Worm (Caenorhabditis elegans) whole organism, early embryonic: ENCODE data around the gene ivph-3.

Experiments
- B0310.2 ChIP-seq: sonication (generic microtip); optimal IDR thresholded peaks from 2 replicates; lab custom pipeline; 2016; ENCODE audit warnings: mild to moderate bottlenecking, missing genetic modification characterization, missing compliant biosample characterization
- F13C5.2 ChIP-seq: sonication (generic microtip); optimal IDR thresholded peaks from 2 replicates; lab custom pipeline; 2017; ENCODE audit warnings: mild to moderate bottlenecking, missing genetic modification characterization, inconsistent platforms, missing compliant biosample characterization
- aly-1 ChIP-seq: sonication (generic microtip); optimal IDR thresholded peaks from 2 replicates; lab custom pipeline; 2016; ENCODE audit warnings: missing genetic modification characterization, missing compliant biosample characterization
- ama-1 ChIP-seq: fragments of 150-350 bp; optimal IDR thresholded peaks from 2 replicates; lab custom pipeline; 2014
- ceh-13 ChIP-seq: fragments of 200-800 bp; sonication (Bioruptor generic); optimal IDR thresholded peaks from 2 replicates; lab custom pipeline; 2018; ENCODE audit warnings: mild to moderate bottlenecking, missing genetic modification characterization, missing compliant biosample characterization
- ceh-36 ChIP-seq: sonication (generic microtip); optimal IDR thresholded peaks from 2 replicates; lab custom pipeline; 2016; ENCODE audit warnings: missing genetic modification characterization, inconsistent platforms, missing compliant biosample characterization
- ets-7 ChIP-seq: sonication (generic microtip); optimal IDR thresholded peaks from 2 replicates; lab custom pipeline; 2016; ENCODE audit warnings: missing genotype, missing genetic modification characterization, missing compliant biosample characterization
- flt-1 ChIP-seq: fragments of 200-800 bp; sonication (Bioruptor generic); IDR thresholded peaks from 2 replicates; pipeline ENCODE4 v1.3.6; 2022; ENCODE audit warnings: missing genetic modification characterization, missing compliant biosample characterization
- hmbx-1 ChIP-seq: sonication (generic microtip); optimal IDR thresholded peaks from 2 replicates; lab custom pipeline; 2016; ENCODE audit warnings: mild to moderate bottlenecking, missing genetic modification characterization, missing compliant biosample characterization
- hmg-4 ChIP-seq: fragments of 200-800 bp; sonication (Bioruptor generic); optimal IDR thresholded peaks from 2 replicates; lab custom pipeline; 2018; ENCODE audit warnings: mild to moderate bottlenecking, missing genetic modification characterization, missing compliant biosample characterization
- hnd-1 ChIP-seq: sonication (generic microtip); optimal IDR thresholded peaks from 2 replicates; lab custom pipeline; 2016; ENCODE audit warnings: missing genetic modification characterization, missing compliant biosample characterization
- pes-1 ChIP-seq: fragments of 200-800 bp; sonication (Bioruptor generic); IDR thresholded peaks from 2 replicates; pipeline ENCODE4 v1.3.6; 2022; ENCODE audit warnings: missing genetic modification reagents, missing genetic modification characterization, missing compliant biosample characterization
- scrt-1 ChIP-seq: fragments of 200-800 bp; sonication (Bioruptor generic); IDR thresholded peaks from 2 replicates; pipeline ENCODE4 v1.3.6; 2022; ENCODE audit warnings: missing genetic modification characterization, missing compliant biosample characterization
- sea-1 ChIP-seq: fragments of 200-800 bp; sonication (Bioruptor generic); conservative IDR thresholded peaks from 2 replicates; pipeline ENCODE4 v1.3.6; 2022; ENCODE audit warnings: missing genetic modification characterization, missing compliant biosample characterization
- tbx-11 ChIP-seq: fragments of 200-800 bp; sonication (Bioruptor generic); IDR thresholded peaks from 2 replicates; pipeline ENCODE4 v1.3.6; 2022; ENCODE audit warnings: missing genetic modification characterization, missing compliant biosample characterization
- tbx-37 ChIP-seq: fragments of 200-800 bp; sonication (Bioruptor generic); conservative IDR thresholded peaks from 2 replicates; pipeline ENCODE4 v1.3.6; 2022; ENCODE audit warnings: missing genetic modification reagents, missing genetic modification characterization, missing compliant biosample characterization
- tra-4 ChIP-seq: sonication (generic microtip); optimal IDR thresholded peaks from 2 replicates; lab custom pipeline; 2017; ENCODE audit warnings: missing genetic modification characterization, missing compliant biosample characterization

ivph-3 gene

DNA sequence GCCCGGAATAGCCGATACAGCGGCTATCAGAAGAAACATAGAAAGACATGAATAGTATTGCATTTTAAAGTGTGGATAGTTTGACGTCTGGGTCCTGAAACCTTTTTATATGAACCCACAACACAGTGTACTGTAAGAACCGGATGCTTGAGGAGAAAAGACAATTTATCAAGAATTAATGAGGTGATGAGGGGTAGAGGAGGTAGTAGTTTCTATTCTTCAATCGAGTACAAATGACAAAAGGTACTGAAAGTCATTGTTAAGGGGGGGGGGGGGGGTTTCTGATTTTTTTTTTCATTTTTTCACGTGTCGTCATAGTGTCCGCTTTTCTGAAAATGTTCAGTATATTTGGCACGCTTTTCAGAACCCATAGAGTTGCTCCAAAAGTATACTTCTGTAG, 13.3 kb downstream of the ivph-3 start, which contains the start of gene Y67D8C.7:
TSS of gene Y67D8C.7 (minus strand) at position 101 of the 400 bp plus-strand sequence.
- TF ChIP-seq sea-1 (GFP tag; lab: Robert Waterston, UW): no peak
- TF ChIP-seq F13C5.2: no peak
- no peak for TF ChIP-seq pes-1 (GFP tag; lab: Robert Waterston, UW)
- TF ChIP-seq tbx-11 (GFP tag; lab: Robert Waterston, UW): no peak
- no peak for TF ChIP-seq hnd-1
- no peak for TF ChIP-seq ceh-13 (GFP tag; lab: Kevin White, UChicago)
- TF ChIP-seq tra-4 (tag; lab: Kevin White, UChicago): no peak
- no peak for TF ChIP-seq scrt-1
- no peak for TF ChIP-seq ceh-36 (tag; lab: Kevin White, UChicago)

DNA sequence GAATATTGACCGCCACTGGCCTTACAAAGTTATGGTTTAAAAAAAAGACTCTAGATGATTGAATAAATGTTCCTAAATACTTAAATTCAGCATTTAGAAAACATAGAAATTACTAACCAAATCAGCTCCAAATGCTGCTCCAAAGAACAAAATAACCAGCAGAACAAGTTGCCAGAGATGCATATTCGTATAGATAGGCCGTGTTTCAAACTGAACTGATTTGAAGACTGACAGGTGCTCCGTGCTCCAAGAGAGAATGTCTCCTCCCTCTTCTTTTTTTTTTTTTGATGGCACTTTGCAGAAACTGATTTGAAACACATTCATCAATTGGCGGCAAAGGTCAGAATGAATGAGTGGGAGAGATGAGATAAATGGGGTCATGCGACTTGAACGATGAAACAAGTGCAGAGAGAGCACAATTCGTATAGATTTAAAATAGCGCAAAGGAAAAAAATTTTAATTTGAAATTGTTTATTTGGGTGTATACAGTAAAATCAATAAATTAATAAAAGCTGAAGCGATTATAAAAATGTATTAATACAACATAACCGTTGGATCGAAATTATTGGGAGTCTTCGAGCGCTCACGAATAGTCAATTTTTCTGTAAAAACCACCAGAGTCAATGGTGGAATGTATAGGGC, 16.2 kb downstream of the ivph-3 start, which contains the start of gene cpg-9:
TSS of gene cpg-9 (minus strand) at position 592 of the 642 bp plus-strand sequence.
- no peak for TF ChIP-seq hnd-1
- no peak for TF ChIP-seq sea-1 (GFP tag; lab: Robert Waterston, UW)
- no peak for TF ChIP-seq ets-7 (tag; lab: Kevin White, UChicago)
- TF ChIP-seq hmbx-1 (tag; lab: Kevin White, UChicago): no peak
- TF ChIP-seq tbx-11 (GFP tag; lab: Robert Waterston, UW): no peak
- no peak for TF ChIP-seq flt-1 (GFP tag; lab: Robert Waterston, UW)
- no peak for TF ChIP-seq aly-1 (tag; lab: Kevin White, UChicago)
- no peak for TF ChIP-seq hmg-4 (GFP tag; lab: Kevin White, UChicago)
- no peak for TF ChIP-seq ceh-13 (GFP tag; lab: Kevin White, UChicago)
- TF ChIP-seq B0310.2: no peak
- TF ChIP-seq tbx-37: no peak
- TF ChIP-seq ceh-36 (tag; lab: Kevin White, UChicago): no peak
- no peak for TF ChIP-seq F13C5.2
- no peak for TF ChIP-seq scrt-1
- no peak for TF ChIP-seq tra-4 (tag; lab: Kevin White, UChicago)
- no peak for TF ChIP-seq ama-1 (lab: Kevin White, UChicago)
- TF ChIP-seq pes-1 (GFP tag; lab: Robert Waterston, UW): no peak

DNA sequence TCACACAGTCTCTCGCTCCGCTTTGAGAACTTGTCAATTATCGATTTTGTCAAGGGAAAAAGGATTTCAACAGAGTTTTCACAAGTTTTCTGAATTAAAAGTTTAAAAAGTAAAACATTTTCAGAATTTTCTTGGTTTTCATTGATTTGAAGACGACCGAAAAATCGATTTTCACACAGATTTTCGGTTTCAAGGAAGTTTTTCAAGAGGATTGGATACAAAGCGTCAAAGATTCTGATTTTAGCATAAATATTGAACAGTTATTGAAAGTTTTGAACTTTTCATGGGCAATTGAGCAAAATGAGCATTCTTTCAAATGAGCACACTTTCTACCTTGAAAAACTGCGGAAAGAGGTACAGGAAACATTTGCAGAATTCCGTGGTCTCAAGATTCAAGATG, 18.5 kb downstream of the ivph-3 start, which contains the start of gene Y67D8C.2:
TSS of gene Y67D8C.2 (plus strand) at position 301 of the 400 bp plus-strand sequence.
- TF ChIP-seq sea-1 (GFP tag; lab: Robert Waterston, UW) (no peak), tra-4 (tag; lab: Kevin White, UChicago) (no peak), ama-1 (lab: Kevin White, UChicago) (no peak), tbx-11 (GFP tag; lab: Robert Waterston, UW) (no peak), tbx-37 (no peak), ets-7 (tag; lab: Kevin White, UChicago) (no peak), pes-1 (GFP tag; lab: Robert Waterston, UW) (no peak), ceh-13 (GFP tag; lab: Kevin White, UChicago) (no peak), flt-1 (GFP tag; lab: Robert Waterston, UW) (no peak)

DNA sequence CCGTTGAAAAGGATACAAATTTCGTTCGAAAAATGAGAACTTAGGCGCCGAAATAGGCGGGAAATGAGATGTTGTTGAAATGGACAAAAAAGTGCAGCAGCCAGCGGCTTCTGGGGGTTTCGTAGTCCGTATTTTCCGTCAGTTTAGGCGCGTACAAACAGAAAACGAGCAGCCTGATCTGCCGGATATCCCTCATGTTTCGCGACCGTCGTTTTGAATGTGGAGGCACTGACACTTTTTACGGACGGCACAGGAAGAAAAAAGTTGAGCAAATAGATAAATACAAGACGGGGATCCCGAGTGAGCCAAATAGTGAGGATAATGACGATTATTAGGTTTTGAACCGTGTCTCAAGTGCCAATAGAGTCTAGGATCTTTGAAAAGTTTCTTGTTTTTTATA, 22.7 kb downstream of the ivph-3 start, which contains the start of gene Y67D8C.22:
TSS of gene Y67D8C.22 (minus strand) at position 101 of the 400 bp plus-strand sequence.
- TF ChIP-seq B0310.2: no peak
- TF ChIP-seq tra-4 (tag; lab: Kevin White, UChicago): no peak
- no peak for TF ChIP-seq ceh-13 (GFP tag; lab: Kevin White, UChicago)
- no peak for TF ChIP-seq aly-1 (tag; lab: Kevin White, UChicago)
- no peak for TF ChIP-seq scrt-1
- TF ChIP-seq tbx-11 (GFP tag; lab: Robert Waterston, UW): no peak
- TF ChIP-seq sea-1 (GFP tag; lab: Robert Waterston, UW): no peak
- no peak for TF ChIP-seq flt-1 (GFP tag; lab: Robert Waterston, UW)
- TF ChIP-seq hnd-1: no peak
- TF ChIP-seq ets-7 (tag; lab: Kevin White, UChicago): no peak
- TF ChIP-seq ama-1 (lab: Kevin White, UChicago): no peak
- TF ChIP-seq hmbx-1 (tag; lab: Kevin White, UChicago): no peak

DNA sequence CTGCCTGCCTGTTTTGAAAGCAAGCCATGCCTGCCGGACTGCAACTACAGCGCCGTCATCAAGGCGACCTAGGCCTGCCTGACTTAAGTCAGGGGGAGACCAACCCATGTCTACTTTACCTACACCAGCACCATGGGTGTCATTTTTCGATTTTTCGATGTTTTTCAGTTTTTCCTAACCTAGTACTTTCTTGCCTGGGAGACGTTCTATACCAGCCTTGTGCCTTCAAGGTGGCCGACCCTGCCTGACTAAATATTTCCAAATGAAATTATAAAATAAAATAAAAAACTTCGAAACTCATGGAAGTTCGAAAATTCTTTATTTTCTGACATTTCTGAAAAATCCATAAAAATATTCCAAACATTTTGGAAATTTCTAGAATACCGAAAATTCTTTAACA, 23.3 kb downstream of the ivph-3 start:
- TF ChIP-seq flt-1 (GFP tag; lab: Robert Waterston, UW): no peak
- TF ChIP-seq hmbx-1 (tag; lab: Kevin White, UChicago): no peak
- no peak for TF ChIP-seq F13C5.2
- no peak for TF ChIP-seq ama-1 (lab: Kevin White, UChicago)
- no peak for TF ChIP-seq tra-4 (tag; lab: Kevin White, UChicago)
- TF ChIP-seq aly-1 (tag; lab: Kevin White, UChicago): no peak
- TF ChIP-seq tbx-37: no peak
- TF ChIP-seq hmg-4 (GFP tag; lab: Kevin White, UChicago): no peak

DNA sequence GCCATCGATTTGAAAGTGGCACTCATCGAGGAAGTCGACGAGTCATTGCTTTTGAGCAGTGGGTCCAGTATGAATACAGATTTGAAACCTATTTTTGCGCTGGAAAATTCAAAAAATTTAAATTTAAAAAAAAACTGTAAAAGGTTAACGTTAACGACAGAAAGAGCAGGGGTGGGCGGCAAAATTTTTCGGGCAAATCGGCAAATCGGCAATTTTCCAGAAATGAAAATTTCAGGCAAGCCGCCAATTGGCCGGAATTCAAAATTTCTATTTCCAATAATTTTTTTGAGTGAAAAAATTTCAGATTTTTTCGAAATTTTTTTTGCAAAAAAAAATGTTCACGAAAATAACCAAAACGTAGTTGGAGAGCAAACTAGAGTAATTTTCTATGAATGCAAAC, 33.3 kb downstream of the ivph-3 start, which contains the start of gene Y67D8C.9:
TSS of gene Y67D8C.9 (minus strand) at position 101 of the 400 bp plus-strand sequence.
- TF ChIP-seq scrt-1 (no peak), aly-1 (tag; lab: Kevin White, UChicago) (no peak), hmg-4 (GFP tag; lab: Kevin White, UChicago) (no peak), hmbx-1 (tag; lab: Kevin White, UChicago) (no peak), tbx-11 (GFP tag; lab: Robert Waterston, UW) (no peak), tra-4 (tag; lab: Kevin White, UChicago) (no peak), pes-1 (GFP tag; lab: Robert Waterston, UW) (no peak), B0310.2 (no peak), ceh-13 (GFP tag; lab: Kevin White, UChicago) (no peak), F13C5.2 (no peak), hnd-1 (no peak)

DNA sequence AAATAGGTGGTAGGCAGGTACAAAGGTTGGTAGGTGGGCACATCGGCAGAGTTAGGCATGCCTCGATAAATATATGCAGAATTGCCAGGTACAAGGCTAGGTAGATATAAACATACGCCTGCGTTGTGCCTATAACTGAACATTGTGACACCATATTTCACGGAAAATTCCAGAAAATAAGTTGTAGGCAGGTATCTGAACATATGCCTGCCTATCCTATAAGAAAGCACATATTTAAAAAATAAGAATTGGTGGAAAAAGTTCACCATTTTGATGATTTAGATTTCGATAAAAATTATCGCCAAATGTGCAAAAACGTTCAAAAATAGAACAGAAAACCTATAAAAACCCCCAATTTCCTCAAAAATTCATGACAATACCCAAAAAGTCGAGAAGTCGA, 36.1 kb downstream of the ivph-3 start:
- no peak for TF ChIP-seq hnd-1
- no peak for TF ChIP-seq tbx-11 (GFP tag; lab: Robert Waterston, UW)
- no peak for TF ChIP-seq sea-1 (GFP tag; lab: Robert Waterston, UW)
- no peak for TF ChIP-seq aly-1 (tag; lab: Kevin White, UChicago)
- no peak for TF ChIP-seq scrt-1
- TF ChIP-seq ama-1 (lab: Kevin White, UChicago): no peak
- TF ChIP-seq flt-1 (GFP tag; lab: Robert Waterston, UW): no peak
- no peak for TF ChIP-seq hmbx-1 (tag; lab: Kevin White, UChicago)
- TF ChIP-seq pes-1 (GFP tag; lab: Robert Waterston, UW): no peak
- TF ChIP-seq F13C5.2: no peak
- no peak for TF ChIP-seq tra-4 (tag; lab: Kevin White, UChicago)
- no peak for TF ChIP-seq ets-7 (tag; lab: Kevin White, UChicago)
- TF ChIP-seq ceh-13 (GFP tag; lab: Kevin White, UChicago): no peak
- TF ChIP-seq hmg-4 (GFP tag; lab: Kevin White, UChicago): no peak
